Worm (Caenorhabditis elegans): Measurements from ENCODE around the gene C36C5.4.

C36C5.4 gene

DNA sequence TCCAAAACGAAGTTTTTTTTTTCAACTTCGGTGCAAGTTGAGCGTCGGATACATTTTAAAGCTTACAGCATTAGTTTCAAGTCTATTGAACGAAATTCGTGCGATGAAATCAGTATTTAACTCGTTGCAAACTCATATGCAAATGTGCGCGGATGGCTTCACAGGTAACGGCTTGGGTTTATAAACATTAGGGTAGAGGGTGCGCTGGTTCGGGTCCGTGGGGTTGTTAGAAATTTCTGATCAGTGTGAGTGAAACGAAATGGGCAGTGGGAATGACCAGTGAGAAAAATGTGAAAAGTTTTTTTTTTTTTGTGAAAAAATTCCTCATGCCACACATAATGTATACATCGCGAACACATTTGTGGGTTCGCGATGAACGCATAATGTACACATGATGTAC, 3.2 kb upstream of the C36C5.4 start (continued):
- TF ChIP-seq efl-1 (GFP tag; optimal IDR thresholded peaks at IDR 0.05) (no peak), F39B2.1 (GFP tag; IDR thresholded peaks at IDR 0.05) (no peak), madf-3 (GFP tag; IDR thresholded peaks at IDR 0.05) (no peak), B0261.1 (tag; optimal IDR thresholded peaks at IDR 0.05) (peak; percentile 61), ets-4 (GFP tag; optimal IDR thresholded peaks at IDR 0.05) (no peak), let-526 (GFP tag; IDR thresholded peaks at IDR 0.05) (no peak), lag-1 (GFP tag; IDR thresholded peaks at IDR 0.05) (no peak), ztf-6 (GFP tag; IDR thresholded peaks at IDR 0.05) (no peak), egl-18 (GFP tag; IDR thresholded peaks at IDR 0.05) (no peak), Y79H2A.3 (GFP tag; conservative IDR thresholded peaks at IDR 0.05) (no peak), sdz-38 (tag; optimal IDR thresholded peaks at IDR 0.05) (no peak), aptf-2 (GFP tag; conservative IDR thresholded peaks at IDR 0.05) (0 out of 2 replicates have a peak, but pooled peaks have one; percentile 18), dpl-1 (GFP tag; optimal IDR thresholded peaks at IDR 0.05) (peak; percentile 9), lsl-1 (GFP tag; optimal IDR thresholded peaks at IDR 0.05) (peak; percentile 40), ceh-79 (tag; optimal IDR thresholded peaks at IDR 0.05) (no peak), lin-26 (GFP tag; IDR thresholded peaks at IDR 0.05) (peak; percentile 90), ceh-58 (GFP tag; IDR thresholded peaks at IDR 0.05) (peak; percentile 77; the same call in 1 of the 2 replicates)

DNA sequence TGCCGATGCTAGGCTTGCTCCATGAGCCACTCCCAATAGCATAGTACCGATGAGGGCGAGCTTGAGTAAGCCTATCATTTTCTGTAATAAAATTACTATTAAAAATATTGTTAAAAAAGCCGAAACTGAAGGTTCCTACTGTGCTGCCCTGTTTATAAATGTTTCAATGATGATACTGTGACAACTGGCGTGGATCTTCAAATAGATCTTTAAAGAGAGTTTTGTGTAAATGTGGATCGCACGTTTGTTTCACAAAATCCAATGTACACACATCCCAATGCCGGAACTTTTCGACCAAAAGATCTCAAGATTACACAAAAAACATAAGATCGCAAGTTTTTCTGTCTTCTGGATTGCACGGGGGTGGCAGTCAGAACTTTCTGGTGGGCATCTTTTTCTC, 922 bp upstream of the C36C5.4 start, which contains the start of gene C36C5.14:
C36C5.14 (minus strand) TSS at position 101 of the 400 bp plus-strand sequence.
- TF ChIP-seq ceh-91 (GFP tag; IDR thresholded peaks at IDR 0.05) (no peak), egl-44 (GFP tag; IDR thresholded peaks at IDR 0.05) (no peak), lin-40 (tag; optimal IDR thresholded peaks at IDR 0.05) (no peak), F37B4.10 (GFP tag; IDR thresholded peaks at IDR 0.05) (no peak), lag-1 (GFP tag; IDR thresholded peaks at IDR 0.05) (no peak)

DNA sequence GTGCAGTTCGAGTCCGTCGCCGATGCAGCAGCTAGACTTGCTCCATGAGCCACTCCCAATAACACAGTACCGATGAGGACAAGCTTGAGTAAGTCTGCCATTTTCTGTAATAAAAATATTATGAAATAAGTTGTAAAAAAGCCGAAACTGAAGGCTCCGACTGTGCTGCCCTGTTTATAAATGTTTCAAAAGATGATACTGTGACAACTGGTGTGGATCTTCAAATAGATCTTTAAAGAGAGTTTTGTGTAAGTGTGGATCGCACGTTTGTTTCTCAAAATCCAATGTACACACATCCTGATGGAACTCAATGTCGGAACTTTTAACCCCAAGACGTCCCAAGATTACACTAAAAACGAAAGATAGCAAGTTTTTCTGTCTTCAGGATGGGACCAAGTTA, 2.3 kb downstream of the C36C5.4 start, which contains the start of gene C36C5.15:
C36C5.15 (minus strand) TSS at position 101 of the 400 bp plus-strand sequence.
- TF ChIP-seq ztf-28 (GFP tag; IDR thresholded peaks at IDR 0.05) (no peak), somi-1 (GFP tag; optimal IDR thresholded peaks at IDR 0.05) (no peak), K12H6.12 (tag; optimal IDR thresholded peaks at IDR 0.05) (no peak), Y53G8AR.9 (GFP tag; conservative IDR thresholded peaks at IDR 0.05) (no peak), ceh-40 (GFP tag; IDR thresholded peaks at IDR 0.05) (no peak), F23B12.7 (tag; optimal IDR thresholded peaks at IDR 0.05; ENCODE audit: insufficient read depth) (no peak), egl-44 (GFP tag; IDR thresholded peaks at IDR 0.05) (no peak), hlh-26 (GFP tag; conservative IDR thresholded peaks at IDR 0.05) (no peak), ama-1 (optimal IDR thresholded peaks at IDR 0.05) (no peak), ama-1 (GFP tag; optimal IDR thresholded peaks at IDR 0.05) (no peak), unc-62 (GFP tag; optimal IDR thresholded peaks at IDR 0.05) (no peak), Y67H2A.10 (GFP tag; conservative IDR thresholded peaks at IDR 0.05) (no peak), cebp-1 (GFP tag; IDR thresholded peaks at IDR 0.05) (no peak), cebp-1 (tag; optimal IDR thresholded peaks at IDR 0.05) (no peak)

DNA sequence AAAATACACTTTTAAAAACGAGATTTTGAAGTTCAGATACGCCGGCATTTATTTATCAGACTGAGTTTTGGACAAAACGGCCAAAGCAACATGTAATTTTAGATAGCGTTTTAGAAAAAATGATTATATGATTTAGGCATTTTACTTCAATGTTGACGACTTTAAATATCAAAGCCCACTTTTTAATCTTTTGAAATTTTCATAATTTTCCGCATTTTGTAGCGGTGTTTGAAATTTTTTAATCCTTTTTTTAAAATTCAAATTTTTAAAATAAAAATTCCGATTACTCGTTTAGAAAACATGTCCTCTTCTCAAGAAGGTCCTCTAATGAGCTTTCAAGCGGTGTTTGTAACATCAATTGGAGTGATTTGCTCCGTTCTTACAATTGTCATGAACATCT, 3.5 kb downstream of the C36C5.4 start, which contains the start of gene srbc-6:
srbc-6 (plus strand) TSS at position 301 of the 400 bp plus-strand sequence.
- TF ChIP-seq Y53G8AR.9 (GFP tag; conservative IDR thresholded peaks at IDR 0.05) (no peak), pha-4 (tag; optimal IDR thresholded peaks at IDR 0.05) (no peak), B0261.1 (tag; optimal IDR thresholded peaks at IDR 0.05) (no peak), ZK185.1 (tag; optimal IDR thresholded peaks at IDR 0.05; ENCODE audit: poor library complexity, severe bottlenecking) (no peak), atf-7 (tag; optimal IDR thresholded peaks at IDR 0.05) (no peak)

All from whole organism, young adult.